Fruit fly (Drosophila melanogaster): ENCODE results near the gene CG3397.

CG3397 gene

dm6 chr3R:11989996-11990395, 5.7 kb upstream of the CG3397 start:
- TF ChIP-seq psq (optimal IDR thresholded peaks at IDR 0.05) (no peak), Sin3A (optimal IDR thresholded peaks at IDR 0.05) (no peak), insv (optimal IDR thresholded peaks at IDR 0.05) (no peak), h (optimal IDR thresholded peaks at IDR 0.05) (no peak), Myc (optimal IDR thresholded peaks at IDR 0.05) (no peak), ttk (optimal IDR thresholded peaks at IDR 0.05) (no peak)

- no peak for TF ChIP-seq Myc (optimal IDR thresholded peaks at IDR 0.05)
- TF ChIP-seq h (optimal IDR thresholded peaks at IDR 0.05), result no peak
- no peak for TF ChIP-seq psq (optimal IDR thresholded peaks at IDR 0.05)
- TF ChIP-seq Sin3A (optimal IDR thresholded peaks at IDR 0.05), result no peak
- no peak for TF ChIP-seq insv (optimal IDR thresholded peaks at IDR 0.05)
- TF ChIP-seq ttk (optimal IDR thresholded peaks at IDR 0.05), result no peak
These were observed 4.9 kb upstream of the CG3397 start for dm6 chr3R:11989206-11989605.

dm6 chr3R:11984862-11985261, 521 bp upstream of the CG3397 start:
- TF ChIP-seq psq (optimal IDR thresholded peaks at IDR 0.05) (no peak), ttk (optimal IDR thresholded peaks at IDR 0.05) (no peak), h (optimal IDR thresholded peaks at IDR 0.05) (no peak), Sin3A (optimal IDR thresholded peaks at IDR 0.05) (no peak), Myc (optimal IDR thresholded peaks at IDR 0.05) (no peak), insv (optimal IDR thresholded peaks at IDR 0.05) (no peak)

- no peak for TF ChIP-seq insv (optimal IDR thresholded peaks at IDR 0.05)
- no peak for TF ChIP-seq ttk (optimal IDR thresholded peaks at IDR 0.05)
- TF ChIP-seq Sin3A (optimal IDR thresholded peaks at IDR 0.05), result no peak
- TF ChIP-seq Myc (optimal IDR thresholded peaks at IDR 0.05), result no peak
- TF ChIP-seq psq (optimal IDR thresholded peaks at IDR 0.05), result no peak
- TF ChIP-seq h (optimal IDR thresholded peaks at IDR 0.05), result no peak
These were observed 1.8 kb downstream of the CG3397 start for dm6 chr3R:11982547-11982946.

dm6 chr3R:11981962-11982361, 2.4 kb downstream of the CG3397 start, which contains the start of gene CG12224:
Gene CG12224, minus strand, starts transcription at chr3R:11982062.
- TF ChIP-seq Sin3A (optimal IDR thresholded peaks at IDR 0.05) (no peak), psq (optimal IDR thresholded peaks at IDR 0.05) (no peak), ttk (optimal IDR thresholded peaks at IDR 0.05) (no peak), h (optimal IDR thresholded peaks at IDR 0.05) (no peak), Myc (optimal IDR thresholded peaks at IDR 0.05) (no peak), insv (optimal IDR thresholded peaks at IDR 0.05) (no peak)

- TF ChIP-seq ttk (optimal IDR thresholded peaks at IDR 0.05), result no peak
- TF ChIP-seq h (optimal IDR thresholded peaks at IDR 0.05), result no peak
- TF ChIP-seq psq (optimal IDR thresholded peaks at IDR 0.05), result no peak
- no peak for TF ChIP-seq Myc (optimal IDR thresholded peaks at IDR 0.05)
- TF ChIP-seq insv (optimal IDR thresholded peaks at IDR 0.05), result no peak
These were observed 4.3 kb downstream of the CG3397 start, which contains the start of gene CG18547 for dm6 chr3R:11979879-11980571. Gene CG18547, minus strand, starts transcription at chr3R:11980390.

- TF ChIP-seq h (optimal IDR thresholded peaks at IDR 0.05) (no peak), Myc (optimal IDR thresholded peaks at IDR 0.05) (no peak), ttk (optimal IDR thresholded peaks at IDR 0.05) (no peak), psq (optimal IDR thresholded peaks at IDR 0.05) (no peak), insv (optimal IDR thresholded peaks at IDR 0.05) (no peak), Sin3A (optimal IDR thresholded peaks at IDR 0.05) (no peak)
These were observed 6.1 kb downstream of the CG3397 start for dm6 chr3R:11978278-11978677.

dm6 chr3R:11977336-11977678, 7.0 kb downstream of the CG3397 start:
- no peak for TF ChIP-seq h (optimal IDR thresholded peaks at IDR 0.05)
- no peak for TF ChIP-seq ttk (optimal IDR thresholded peaks at IDR 0.05)
- TF ChIP-seq Sin3A (optimal IDR thresholded peaks at IDR 0.05), result no peak

- no peak for TF ChIP-seq h (optimal IDR thresholded peaks at IDR 0.05)
- no peak for TF ChIP-seq psq (optimal IDR thresholded peaks at IDR 0.05)
- TF ChIP-seq Sin3A (optimal IDR thresholded peaks at IDR 0.05), result no peak
- TF ChIP-seq insv (optimal IDR thresholded peaks at IDR 0.05), result no peak
- no peak for TF ChIP-seq Myc (optimal IDR thresholded peaks at IDR 0.05)
- TF ChIP-seq ttk (optimal IDR thresholded peaks at IDR 0.05), result no peak
These were observed 7.6 kb downstream of the CG3397 start, which contains the start of gene CG10005 for dm6 chr3R:11976556-11977335. Gene CG10005, minus strand, starts transcription at chr3R:11977197.

- no peak for TF ChIP-seq psq (optimal IDR thresholded peaks at IDR 0.05)
- TF ChIP-seq Sin3A (optimal IDR thresholded peaks at IDR 0.05), result no peak
- TF ChIP-seq Myc (optimal IDR thresholded peaks at IDR 0.05), result no peak
- TF ChIP-seq h (optimal IDR thresholded peaks at IDR 0.05), result no peak
- TF ChIP-seq ttk (optimal IDR thresholded peaks at IDR 0.05), result no peak
- no peak for TF ChIP-seq insv (optimal IDR thresholded peaks at IDR 0.05)
These were observed 9.7 kb downstream of the CG3397 start, which contains the start of gene Tango9 for dm6 chr3R:11974631-11975030. Gene Tango9, minus strand, starts transcription at chr3R:11974910.

- TF ChIP-seq insv (optimal IDR thresholded peaks at IDR 0.05) (no peak), Myc (optimal IDR thresholded peaks at IDR 0.05) (no peak), psq (optimal IDR thresholded peaks at IDR 0.05) (no peak), Sin3A (optimal IDR thresholded peaks at IDR 0.05) (no peak), ttk (optimal IDR thresholded peaks at IDR 0.05) (no peak)
These were observed 10.5 kb downstream of the CG3397 start for dm6 chr3R:11973826-11974225.

- TF ChIP-seq Sin3A (optimal IDR thresholded peaks at IDR 0.05) (no peak), h (optimal IDR thresholded peaks at IDR 0.05) (no peak), psq (optimal IDR thresholded peaks at IDR 0.05) (no peak), ttk (optimal IDR thresholded peaks at IDR 0.05) (no peak), Myc (optimal IDR thresholded peaks at IDR 0.05) (no peak), insv (optimal IDR thresholded peaks at IDR 0.05) (no peak)
These were observed 12.9 kb downstream of the CG3397 start, which contains the start of gene GC2 for dm6 chr3R:11971394-11971793. Gene GC2, plus strand, starts transcription at chr3R:11971694.

Data from Kc167 (cell line).